Fruit fly (Drosophila melanogaster) Kc167 (cell line): ENCODE results near the gene tacc.

Experiments
- Myc ChIP-seq: fragments of >200 bp; optimal IDR thresholded peaks from 2 replicates; lab custom pipeline; 2017; ENCODE audit warnings: missing external identifiers
- Sin3A ChIP-seq: fragments of >200 bp; optimal IDR thresholded peaks from 2 replicates; lab custom pipeline; 2018; ENCODE audit warnings: missing external identifiers
- h ChIP-seq: fragments of >200 bp; optimal IDR thresholded peaks from 3 replicates; lab custom pipeline; 2018; ENCODE audit warnings: missing external identifiers
- insv ChIP-seq: fragments of >200 bp; optimal IDR thresholded peaks from 3 replicates; lab custom pipeline; 2018; ENCODE audit warnings: missing external identifiers
- psq ChIP-seq: fragments of >200 bp; optimal IDR thresholded peaks from 2 replicates; lab custom pipeline; 2017; ENCODE audit warnings: missing external identifiers
- ttk ChIP-seq: sonication (Bioruptor generic); optimal IDR thresholded peaks from 2 replicates; lab custom pipeline; 2017; ENCODE audit warnings: missing external identifiers

The tacc gene

dm6 chr3R:4726796-4727195 is 22.1 kb downstream of the tacc start:
- TF ChIP-seq h (lab: Kevin White, UChicago) (no peak), Sin3A (no peak), psq (no peak)

- no peak for TF ChIP-seq ttk (lab: Kevin White, UChicago)
- TF ChIP-seq psq: no peak
- TF ChIP-seq h (lab: Kevin White, UChicago): no peak
- TF ChIP-seq Sin3A: no peak
Observed at dm6 chr3R:4726294-4726693, 22.6 kb downstream of the tacc start.

- no peak for TF ChIP-seq ttk (lab: Kevin White, UChicago)
- no peak for TF ChIP-seq h (lab: Kevin White, UChicago)
- no peak for TF ChIP-seq insv (lab: Kevin White, UChicago)
- no peak for TF ChIP-seq psq
- no peak for TF ChIP-seq Sin3A
- no peak for TF ChIP-seq Myc
Observed at dm6 chr3R:4725349-4725748, 23.5 kb downstream of the tacc start.

- TF ChIP-seq psq: no peak
Observed at dm6 chr3R:4724323-4724832, 24.5 kb downstream of the tacc start.

- TF ChIP-seq insv (lab: Kevin White, UChicago) (no peak), psq (no peak), ttk (lab: Kevin White, UChicago) (no peak), Sin3A (no peak), Myc (no peak), h (lab: Kevin White, UChicago) (no peak)
Observed at dm6 chr3R:4717586-4717985, 31.3 kb downstream of the tacc start.

dm6 chr3R:4713775-4714360 is 35.0 kb downstream of the tacc start, which contains the start of gene eIF3f1:
TSS of gene eIF3f1 (minus strand) at chr3R:4714182.
- no peak for TF ChIP-seq psq
- no peak for TF ChIP-seq ttk (lab: Kevin White, UChicago)
- no peak for TF ChIP-seq insv (lab: Kevin White, UChicago)
- no peak for TF ChIP-seq h (lab: Kevin White, UChicago)
- no peak for TF ChIP-seq Myc
- no peak for TF ChIP-seq Sin3A

dm6 chr3R:4712063-4712462 is 36.8 kb downstream of the tacc start:
- TF ChIP-seq insv (lab: Kevin White, UChicago): no peak
- TF ChIP-seq Myc: no peak
- no peak for TF ChIP-seq ttk (lab: Kevin White, UChicago)
- no peak for TF ChIP-seq Sin3A
- no peak for TF ChIP-seq h (lab: Kevin White, UChicago)
- TF ChIP-seq psq: no peak

- no peak for TF ChIP-seq Sin3A
- no peak for TF ChIP-seq psq
- TF ChIP-seq insv (lab: Kevin White, UChicago): no peak
- TF ChIP-seq Myc: no peak
- no peak for TF ChIP-seq ttk (lab: Kevin White, UChicago)
- TF ChIP-seq h (lab: Kevin White, UChicago): no peak
Observed at dm6 chr3R:4706055-4706454, 42.8 kb downstream of the tacc start.

- TF ChIP-seq ttk (lab: Kevin White, UChicago): no peak
- TF ChIP-seq insv (lab: Kevin White, UChicago): no peak
- no peak for TF ChIP-seq psq
- TF ChIP-seq h (lab: Kevin White, UChicago): no peak
- no peak for TF ChIP-seq Myc
- no peak for TF ChIP-seq Sin3A
Observed at dm6 chr3R:4705167-4705566, 43.7 kb downstream of the tacc start.

dm6 chr3R:4694805-4695204 is 54.1 kb downstream of the tacc start:
- no peak for TF ChIP-seq Sin3A
- no peak for TF ChIP-seq h (lab: Kevin White, UChicago)
- TF ChIP-seq ttk (lab: Kevin White, UChicago): no peak
- no peak for TF ChIP-seq Myc
- no peak for TF ChIP-seq psq
- no peak for TF ChIP-seq insv (lab: Kevin White, UChicago)

- TF ChIP-seq Sin3A: no peak
- TF ChIP-seq Myc: no peak
- TF ChIP-seq h (lab: Kevin White, UChicago): no peak
- no peak for TF ChIP-seq insv (lab: Kevin White, UChicago)
- no peak for TF ChIP-seq psq
- no peak for TF ChIP-seq ttk (lab: Kevin White, UChicago)
Observed at dm6 chr3R:4690508-4690907, 58.3 kb downstream of the tacc start, which contains the start of gene CG33927. TSS of gene CG33927 (minus strand) at chr3R:4690608.

- TF ChIP-seq insv (lab: Kevin White, UChicago) (no peak), ttk (lab: Kevin White, UChicago) (no peak), psq (no peak), Myc (no peak), h (lab: Kevin White, UChicago) (no peak), Sin3A (no peak)
Observed at dm6 chr3R:4687207-4687606, 61.6 kb downstream of the tacc start.
